Fruit fly (Drosophila melanogaster): ENCODE data around the gene ND-13B.

The ND-13B gene

dm6 chr3L:10740707-10741106 is 46.8 kb upstream of the ND-13B start (continued):
- TF ChIP-seq CG16813 (GFP tag; IDR thresholded peaks at IDR 0.05; ENCODE audit: partially characterized antibody): no peak
- no peak for TF ChIP-seq zfh1 (GFP tag; IDR thresholded peaks at IDR 0.05)
- TF ChIP-seq ash1 (GFP tag; optimal IDR thresholded peaks at IDR 0.05): no peak
- TF ChIP-seq h (optimal IDR thresholded peaks at IDR 0.05): no peak
- TF ChIP-seq CG6854 (GFP tag; optimal IDR thresholded peaks at IDR 0.05): peak; percentile 25
- TF ChIP-seq disco-r (GFP tag; optimal IDR thresholded peaks at IDR 0.05): no peak
- TF ChIP-seq CG9932 (GFP tag; IDR thresholded peaks at IDR 0.05): no peak
- TF ChIP-seq mam (GFP tag; optimal IDR thresholded peaks at IDR 0.05): no peak
- no peak for TF ChIP-seq CG17568 (GFP tag; optimal IDR thresholded peaks at IDR 0.05)
- no peak for TF ChIP-seq dmrt99B (tag; optimal IDR thresholded peaks at IDR 0.05)
- no peak for TF ChIP-seq ftz-f1 (GFP tag; optimal IDR thresholded peaks at IDR 0.05)
- TF ChIP-seq Hmr (GFP tag; optimal IDR thresholded peaks at IDR 0.05): peak; percentile 57
- TF ChIP-seq esg (GFP tag; conservative IDR thresholded peaks at IDR 0.05): no peak
- TF ChIP-seq ewg (GFP tag; optimal IDR thresholded peaks at IDR 0.05): no peak
- no peak for TF ChIP-seq ham (GFP tag; IDR thresholded peaks at IDR 0.05)
- no peak for TF ChIP-seq hbn (GFP tag; IDR thresholded peaks at IDR 0.05; ENCODE audit: partially characterized antibody)
- peak; percentile 15 for TF ChIP-seq Hand (GFP tag; optimal IDR thresholded peaks at IDR 0.05)
- peak; percentile 39 for TF ChIP-seq CG2678 (tag; optimal IDR thresholded peaks at IDR 0.05)
- peak; percentile 11 for TF ChIP-seq CG15269 (tag; optimal IDR thresholded peaks at IDR 0.05)
- TF ChIP-seq CG4360 (GFP tag; IDR thresholded peaks at IDR 0.05): no peak
- no peak for TF ChIP-seq Taf1 (GFP tag; IDR thresholded peaks at IDR 0.05)
- TF ChIP-seq D19A (tag; optimal IDR thresholded peaks at IDR 0.05): peak; percentile 75
- TF ChIP-seq stc (GFP tag; IDR thresholded peaks at IDR 0.05): no peak
- peak; percentile 16 for TF ChIP-seq CG11504 (tag; optimal IDR thresholded peaks at IDR 0.05)
- TF ChIP-seq CG15479 (GFP tag; optimal IDR thresholded peaks at IDR 0.05): no peak
- peak; percentile 55 for TF ChIP-seq CG7556 (GFP tag; optimal IDR thresholded peaks at IDR 0.05)
- no peak for TF ChIP-seq pita (GFP tag; optimal IDR thresholded peaks at IDR 0.05)
- TF ChIP-seq ken (GFP tag; IDR thresholded peaks at IDR 0.05): no peak
- no peak for TF ChIP-seq Sox100B (GFP tag; optimal IDR thresholded peaks at IDR 0.05)
- peak; percentile 60 for TF ChIP-seq CG18599 (GFP tag; optimal IDR thresholded peaks at IDR 0.05)
- TF ChIP-seq Ets65A (GFP tag): no peak
- no peak for TF ChIP-seq Rx (GFP tag; IDR thresholded peaks at IDR 0.05)
- no peak for TF ChIP-seq CG8359 (GFP tag; optimal IDR thresholded peaks at IDR 0.05; ENCODE audit: borderline replicate concordance)
- peak; percentile 12 for TF ChIP-seq Fer1 (GFP tag; optimal IDR thresholded peaks at IDR 0.05)
- TF ChIP-seq Meics (GFP tag; optimal IDR thresholded peaks at IDR 0.05): peak; percentile 41
- peak; percentile 5 for TF ChIP-seq Abd-B (GFP tag; optimal IDR thresholded peaks at IDR 0.05)
- peak; percentile 1 for TF ChIP-seq CG30403 (GFP tag; optimal IDR thresholded peaks at IDR 0.05)
- TF ChIP-seq Dfd (GFP tag; optimal IDR thresholded peaks at IDR 0.05): no peak
- no peak for TF ChIP-seq jing (GFP tag; optimal IDR thresholded peaks at IDR 0.05)

- TF ChIP-seq ato (GFP tag; IDR thresholded peaks at IDR 0.05; ENCODE audit: partially characterized antibody) (peak; percentile 30; the same call in 1 of the 2 replicates), yki (optimal IDR thresholded peaks at IDR 0.05) (peak; percentile 61), Hr51 (GFP tag; optimal IDR thresholded peaks at IDR 0.05) (peak; percentile 65 to 93), dm (GFP tag; optimal IDR thresholded peaks at IDR 0.05) (peak; percentile 81), CG10979 (tag; optimal IDR thresholded peaks at IDR 0.05) (peak; percentile 96), pum (GFP tag; optimal IDR thresholded peaks at IDR 0.05) (peak; percentile 91), CG4328 (GFP tag; optimal IDR thresholded peaks at IDR 0.05) (peak; percentile 86), zfh2 (GFP tag; optimal IDR thresholded peaks at IDR 0.05) (peak; percentile 88), CG18619 (GFP tag; optimal IDR thresholded peaks at IDR 0.05) (peak; percentile 92), chinmo (GFP tag; IDR thresholded peaks at IDR 0.05; ENCODE audit: partially characterized antibody) (peak; percentile 94; the same call in 3 of the 4 replicates), sens (GFP tag) (peak; percentile 99), tll (GFP tag; optimal IDR thresholded peaks at IDR 0.05) (no peak), ab (GFP tag; optimal IDR thresholded peaks at IDR 0.05) (peak; percentile 83)
Measured at dm6 chr3L:10739666-10740417, 45.9 kb upstream of the ND-13B start.
